Worm (Caenorhabditis elegans): ENCODE data around the gene selt-1.2.

- TF ChIP-seq him-1 (tag; optimal IDR thresholded peaks at IDR 0.05) (peak; percentile 39), W03F9.2 (tag; optimal IDR thresholded peaks at IDR 0.05) (no peak), dao-5 (tag; optimal IDR thresholded peaks at IDR 0.05) (no peak)
Measured at ce11 chrV:10721912-10722426, 25.2 kb downstream of the selt-1.2 start.

All from whole organism, L4/young adult.